Worm (Caenorhabditis elegans) whole organism, L3 larva: ENCODE data around the gene nmgp-1.

Experiments used
- eor-1 ChIP-seq, 2 experiments: fragments of 150-350 bp; optimal IDR thresholded peaks; 2 replicates each; lab custom pipeline; 2014 to 2018; ENCODE audit warnings: missing biosample characterization in 2 of 2, missing genetic modification characterization in 2 of 2
- skn-1 ChIP-seq: fragments of 150-350 bp; optimal IDR thresholded peaks from 2 replicates; lab custom pipeline; 2014; ENCODE audit warnings: missing biosample characterization, missing genetic modification characterization
- snpc-4 ChIP-seq: fragments of 150-350 bp; optimal IDR thresholded peaks from 2 replicates; lab custom pipeline; 2014; ENCODE audit warnings: missing biosample characterization, missing genetic modification characterization
- tbx-2 ChIP-seq: sonication (generic microtip); optimal IDR thresholded peaks from 2 replicates; lab custom pipeline; 2016; ENCODE audit warnings: mild to moderate bottlenecking, missing genetic modification characterization, missing compliant biosample characterization

DNA sequence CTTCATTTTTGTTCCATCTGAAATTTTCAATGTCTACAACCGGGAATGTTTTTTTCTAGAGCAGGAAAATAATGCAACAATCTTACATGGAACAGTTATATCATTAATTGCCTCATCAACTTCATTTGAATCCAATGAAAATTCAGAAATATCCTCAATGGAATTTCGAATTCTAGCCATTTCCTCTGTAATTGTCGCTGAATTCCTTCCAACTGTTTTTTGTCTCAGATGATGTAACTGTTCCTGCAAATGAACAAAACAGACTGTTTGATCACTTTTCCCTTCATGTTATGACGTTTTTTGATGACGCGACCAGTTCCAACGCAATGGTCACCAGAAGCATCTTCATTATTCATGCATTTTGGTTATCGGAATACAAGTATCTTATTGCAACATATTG lies 39.2 kb upstream of the nmgp-1 start:
- TF ChIP-seq skn-1 (tag; lab: Kevin White, UChicago): no peak
- no peak for TF ChIP-seq tbx-2 (tag; lab: Kevin White, UChicago)
- TF ChIP-seq eor-1 (tag; optimal IDR thresholded peaks at IDR 0.05; lab: Kevin White, UChicago): no peak
- TF ChIP-seq snpc-4: no peak
